Worm (Caenorhabditis elegans) whole organism, L1 larva: Measurements from ENCODE around the gene fipr-2.
A peak's percentile ranks its signal among the peaks of the same experiment; 100 is the strongest.

Experiments used
- F16B12.6 ChIP-seq: fragments of 150-350 bp; optimal IDR thresholded peaks from 2 replicates; lab custom pipeline; 2014; ENCODE audit warnings: missing biosample characterization, missing genetic modification characterization
- aha-1 ChIP-seq: fragments of 150-350 bp; optimal IDR thresholded peaks from 2 replicates; lab custom pipeline; 2014; ENCODE audit warnings: missing biosample characterization, missing genetic modification characterization
- alr-1 ChIP-seq: fragments of 200-800 bp; sonication (Bioruptor generic); optimal IDR thresholded peaks from 2 replicates; lab custom pipeline; 2018; ENCODE audit warnings: borderline replicate concordance, mild to moderate bottlenecking, missing genetic modification characterization, missing compliant biosample characterization
- ama-1 ChIP-seq: fragments of 150-350 bp; optimal IDR thresholded peaks from 2 replicates; lab custom pipeline; 2014
- ceh-63 ChIP-seq: fragments of 200-800 bp; sonication (Bioruptor generic); optimal IDR thresholded peaks from 2 replicates; lab custom pipeline; 2018; ENCODE audit warnings: mild to moderate bottlenecking, missing genetic modification characterization, missing compliant biosample characterization
- ceh-82 ChIP-seq, 3 experiments: fragments of 150-350 bp in 1 of 3; sonication (generic microtip) in 2 of 3; optimal IDR thresholded peaks; 2 replicates each; lab custom pipeline; 2014 to 2017; ENCODE audit warnings: missing biosample characterization in 3 of 3, missing genetic modification characterization in 3 of 3
- dpl-1 ChIP-seq, 3 experiments: fragments of 150-350 bp in 2 of 3; sonication (generic microtip) in 1 of 3; optimal IDR thresholded peaks; 2 replicates each; lab custom pipeline; 2014 to 2017; ENCODE audit warnings: missing biosample characterization in 3 of 3, missing genetic modification characterization in 3 of 3, missing genetic modification reagents in 3 of 3
- dsc-1 ChIP-seq: sonication (generic microtip); optimal IDR thresholded peaks from 2 replicates; lab custom pipeline; 2016; ENCODE audit warnings: mild to moderate bottlenecking, missing genetic modification characterization, missing compliant biosample characterization
- efl-1 ChIP-seq, 4 experiments: fragments of 150-350 bp; optimal IDR thresholded peaks in 3 of 4; peaks in 1 of 4; 1 replicate in 1 of 4; 2 replicates in 3 of 4; lab custom pipeline; 2014; ENCODE audit warnings: missing biosample characterization in 2 of 4, missing genetic modification characterization in 2 of 4, missing genetic modification reagents in 2 of 4
- egl-27 ChIP-seq, 2 experiments: fragments of 150-350 bp in 1 of 2; sonication (generic microtip); optimal IDR thresholded peaks; 3 replicates each; lab custom pipeline; 2017 to 2018; ENCODE audit warnings: missing biosample characterization in 2 of 2, missing genetic modification characterization in 2 of 2, missing genetic modification reagents in 2 of 2
- elt-3 ChIP-seq, 6 experiments: fragments of 150-350 bp in 1 of 6; sonication (generic microtip); optimal IDR thresholded peaks; 2 replicates each; lab custom pipeline; 2017 to 2018; ENCODE audit warnings: missing biosample characterization in 6 of 6, missing genetic modification characterization in 6 of 6, inconsistent platforms in 1 of 6
- fkh-4 ChIP-seq: sonication (generic microtip); optimal IDR thresholded peaks from 2 replicates; lab custom pipeline; 2016; ENCODE audit warnings: missing compliant biosample characterization, missing genetic modification characterization, borderline replicate concordance
- fkh-8 ChIP-seq: sonication (generic microtip); optimal IDR thresholded peaks from 2 replicates; lab custom pipeline; 2016; ENCODE audit warnings: mild to moderate bottlenecking, missing genetic modification characterization, missing compliant biosample characterization
- grh-1 ChIP-seq: fragments of 200-800 bp; sonication (Bioruptor generic); IDR thresholded peaks from 2 replicates; pipeline ENCODE4 v1.3.6; 2022; ENCODE audit warnings: missing genetic modification reagents, missing genetic modification characterization, missing compliant biosample characterization
- hlh-17 ChIP-seq: fragments of 200-800 bp; sonication (Bioruptor generic); optimal IDR thresholded peaks from 2 replicates; lab custom pipeline; 2018; ENCODE audit warnings: missing genetic modification characterization, mild to moderate bottlenecking, missing compliant biosample characterization, moderate library complexity, borderline replicate concordance
- irx-1 ChIP-seq: sonication (generic microtip); optimal IDR thresholded peaks from 2 replicates; lab custom pipeline; 2016; ENCODE audit warnings: missing genetic modification characterization, missing compliant biosample characterization
- isw-1 ChIP-seq: fragments of 200-800 bp; sonication (Bioruptor generic); IDR thresholded peaks from 2 replicates; pipeline ENCODE4 v1.3.6; 2022; ENCODE audit warnings: missing genetic modification characterization, missing compliant biosample characterization
- jun-1 ChIP-seq: fragments of 150-350 bp; optimal IDR thresholded peaks from 2 replicates; lab custom pipeline; 2014; ENCODE audit warnings: missing biosample characterization, missing genetic modification reagents, missing genetic modification characterization
- lin-13 ChIP-seq: fragments of 150-350 bp; optimal IDR thresholded peaks from 2 replicates; lab custom pipeline; 2014; ENCODE audit warnings: missing biosample characterization, missing genetic modification reagents, missing genetic modification characterization
- lin-14 ChIP-seq: fragments of 200-800 bp; sonication (Bioruptor generic); optimal IDR thresholded peaks from 2 replicates; lab custom pipeline; 2018; ENCODE audit warnings: mild to moderate bottlenecking, missing genetic modification characterization, moderate library complexity, missing compliant biosample characterization
- lin-15B ChIP-seq: fragments of 150-350 bp; sonication (generic microtip); optimal IDR thresholded peaks from 3 replicates; lab custom pipeline; 2014; ENCODE audit warnings: missing biosample characterization, missing genetic modification characterization
- lin-35 ChIP-seq, 2 experiments: fragments of 150-350 bp; optimal IDR thresholded peaks; 2 replicates each; lab custom pipeline; 2014; ENCODE audit warnings: missing biosample characterization in 2 of 2, missing genetic modification characterization in 2 of 2, missing genetic modification reagents in 2 of 2
- lin-39 ChIP-seq: fragments of 150-350 bp; optimal IDR thresholded peaks from 2 replicates; lab custom pipeline; 2014; ENCODE audit warnings: missing biosample characterization, missing genetic modification reagents, missing genetic modification characterization
- mep-1 ChIP-seq: fragments of 150-350 bp; optimal IDR thresholded peaks from 2 replicates; lab custom pipeline; 2014; ENCODE audit warnings: missing biosample characterization, missing genetic modification characterization
- nhr-20 ChIP-seq: sonication (generic microtip); optimal IDR thresholded peaks from 2 replicates; lab custom pipeline; 2016; ENCODE audit warnings: mild to moderate bottlenecking, missing genetic modification characterization, missing compliant biosample characterization
- nhr-237 ChIP-seq: fragments of 150-350 bp; optimal IDR thresholded peaks from 2 replicates; lab custom pipeline; 2014; ENCODE audit warnings: missing biosample characterization, missing genetic modification characterization
- nhr-28 ChIP-seq: fragments of 150-350 bp; optimal IDR thresholded peaks from 2 replicates; lab custom pipeline; 2014; ENCODE audit warnings: missing biosample characterization, missing genetic modification characterization
- nhr-71 ChIP-seq: sonication (generic microtip); optimal IDR thresholded peaks from 2 replicates; lab custom pipeline; 2016; ENCODE audit warnings: mild to moderate bottlenecking, missing genetic modification characterization, moderate library complexity, missing compliant biosample characterization
- nhr-77 ChIP-seq: fragments of 150-350 bp; optimal IDR thresholded peaks from 2 replicates; lab custom pipeline; 2014; ENCODE audit warnings: missing biosample characterization, missing genetic modification characterization
- nhr-85 ChIP-seq: sonication (generic microtip); peaks from one replicate; lab custom pipeline; 2016; ENCODE audit warnings: missing genetic modification characterization, inconsistent platforms, missing compliant biosample characterization
- pax-3 ChIP-seq: fragments of 200-800 bp; sonication (Bioruptor generic); optimal IDR thresholded peaks from 2 replicates; lab custom pipeline; 2018; ENCODE audit warnings: mild to moderate bottlenecking, missing genetic modification characterization, moderate library complexity, missing compliant biosample characterization
- snpc-4 ChIP-seq: fragments of 150-350 bp; optimal IDR thresholded peaks from 2 replicates; lab custom pipeline; 2014; ENCODE audit warnings: missing biosample characterization, missing genetic modification characterization
- sox-4 ChIP-seq: sonication (generic microtip); optimal IDR thresholded peaks from 2 replicates; lab custom pipeline; 2016; ENCODE audit warnings: missing genetic modification characterization, missing compliant biosample characterization
- sptf-1 ChIP-seq: fragments of 150-350 bp; optimal IDR thresholded peaks from 2 replicates; lab custom pipeline; 2014; ENCODE audit warnings: missing biosample characterization, missing genetic modification characterization
- sup-37 ChIP-seq: fragments of 200-800 bp; sonication (Bioruptor generic); optimal IDR thresholded peaks from 2 replicates; lab custom pipeline; 2018; ENCODE audit warnings: mild to moderate bottlenecking, missing genetic modification characterization, missing compliant biosample characterization
- swsn-7 ChIP-seq: sonication (generic microtip); optimal IDR thresholded peaks from 2 replicates; lab custom pipeline; 2016; ENCODE audit warnings: missing genetic modification characterization, missing compliant biosample characterization
- unc-130 ChIP-seq: fragments of 150-350 bp; optimal IDR thresholded peaks from 2 replicates; lab custom pipeline; 2017; ENCODE audit warnings: missing biosample characterization, missing genetic modification characterization, inconsistent platforms
- unc-30 ChIP-seq: sonication (generic microtip); optimal IDR thresholded peaks from 2 replicates; lab custom pipeline; 2017; ENCODE audit warnings: missing biosample characterization, missing genetic modification characterization
- unc-62 ChIP-seq: fragments of 150-350 bp; optimal IDR thresholded peaks from 2 replicates; lab custom pipeline; 2014; ENCODE audit warnings: missing biosample characterization, missing genetic modification reagents, missing genetic modification characterization
- unc-86 ChIP-seq: sonication (generic microtip); optimal IDR thresholded peaks from 2 replicates; lab custom pipeline; 2016; ENCODE audit warnings: missing genetic modification characterization, missing compliant biosample characterization
- xbp-1 ChIP-seq: sonication (generic microtip); optimal IDR thresholded peaks from 2 replicates; lab custom pipeline; 2016; ENCODE audit warnings: missing genetic modification characterization, missing compliant biosample characterization
- zag-1 ChIP-seq: fragments of 150-350 bp; optimal IDR thresholded peaks from 2 replicates; lab custom pipeline; 2014; ENCODE audit warnings: missing biosample characterization, missing genetic modification characterization
- ztf-11 ChIP-seq, 2 experiments: sonication (generic microtip); optimal IDR thresholded peaks; 2 replicates each; lab custom pipeline; 2016 to 2017; ENCODE audit warnings: missing genetic modification characterization in 2 of 2, missing biosample characterization in 1 of 2, missing compliant biosample characterization in 1 of 2
- ztf-4 ChIP-seq: fragments of 150-350 bp; optimal IDR thresholded peaks from 2 replicates; lab custom pipeline; 2014; ENCODE audit warnings: missing biosample characterization, missing genetic modification characterization

The fipr-2 gene

DNA sequence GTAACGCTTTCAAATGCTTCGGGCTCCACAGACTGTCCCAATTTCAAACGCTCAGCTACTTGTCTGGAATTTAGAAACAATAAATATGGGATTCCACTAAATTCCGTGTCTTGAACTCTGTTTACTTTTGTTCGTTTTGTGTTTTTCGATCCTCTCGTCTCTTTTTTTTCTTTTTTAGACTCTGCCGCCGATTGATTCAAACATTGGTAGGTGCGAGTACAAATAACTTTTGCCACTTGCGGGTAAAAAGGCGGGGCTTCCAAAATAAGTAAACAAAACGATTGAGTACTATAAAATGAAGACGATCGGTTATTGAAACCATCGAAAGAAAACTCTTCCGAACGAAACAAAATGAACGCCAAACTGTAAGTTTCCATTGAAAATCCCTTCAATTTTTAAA is at the start of gene fipr-2:
Gene fipr-2 (plus strand): TSS at position 245 of the 400 bp plus-strand sequence.
- TF ChIP-seq ztf-4 (no peak), efl-1 (optimal IDR thresholded peaks at IDR 0.05; lab: Kevin White, UChicago) (no peak), efl-1 (GFP tag; optimal IDR thresholded peaks at IDR 0.05 in 1 of 2; lab: Kevin White, UChicago) (peak in 1 of 2 experiments; percentile 90)

DNA sequence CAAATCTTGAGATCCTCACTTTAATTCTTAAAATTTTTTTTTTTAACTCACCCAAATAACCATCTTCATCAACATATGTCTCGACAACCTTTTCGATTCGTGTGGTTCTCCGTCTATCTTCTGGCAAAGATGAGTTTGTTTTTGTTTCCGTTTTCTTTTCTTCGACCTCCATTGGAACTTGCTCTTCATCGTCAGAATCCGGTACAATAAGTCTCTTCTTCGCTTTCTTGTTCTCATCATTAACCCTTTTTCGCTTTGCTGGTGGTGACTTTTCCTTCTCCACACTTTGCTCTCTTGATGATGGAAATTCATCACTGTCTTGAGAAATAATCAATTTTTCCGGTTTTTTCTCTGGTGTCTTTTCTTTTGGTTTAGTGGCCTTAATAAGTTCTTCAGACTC is 49.1 kb upstream of the fipr-2 start:
- TF ChIP-seq snpc-4 (tag; lab: Kevin White, UChicago) (no peak), sup-37 (GFP tag; lab: Kevin White, UChicago) (no peak)

DNA sequence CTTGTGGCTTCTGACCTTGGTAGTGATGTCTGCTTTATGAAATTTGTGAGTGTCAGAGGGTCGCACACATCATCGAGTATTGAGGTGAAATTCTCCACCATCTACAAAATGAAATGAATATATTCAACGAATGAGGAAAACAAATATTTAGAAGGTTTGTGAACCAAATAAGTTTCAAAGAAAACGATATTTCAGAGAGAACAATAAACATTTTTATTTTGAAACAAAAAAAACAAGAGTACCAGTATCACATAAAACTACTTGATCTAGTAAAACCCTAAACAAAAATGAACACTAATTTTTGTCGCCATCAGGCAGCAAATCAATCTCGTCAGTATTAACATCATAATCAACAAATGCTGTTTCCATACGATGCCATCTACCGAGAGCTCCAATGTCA is 48.1 kb upstream of the fipr-2 start, which contains the start of gene R04F11.3:
Gene R04F11.3 (minus strand): TSS at position 101 of the 400 bp plus-strand sequence.
- TF ChIP-seq irx-1 (tag; lab: Kevin White, UChicago) (no peak), ama-1 (lab: Kevin White, UChicago) (no peak), efl-1 (optimal IDR thresholded peaks at IDR 0.05; lab: Kevin White, UChicago) (no peak), efl-1 (GFP tag; optimal IDR thresholded peaks at IDR 0.05 in 1 of 2; lab: Kevin White, UChicago) (no peak), nhr-28 (tag; lab: Kevin White, UChicago) (no peak), nhr-71 (tag; lab: Kevin White, UChicago) (no peak), snpc-4 (tag; lab: Kevin White, UChicago) (no peak), alr-1 (no peak), lin-13 (GFP tag; lab: Kevin White, UChicago) (no peak), zag-1 (tag; lab: Kevin White, UChicago) (no peak), nhr-85 (tag; lab: Kevin White, UChicago) (no peak), unc-86 (tag; lab: Kevin White, UChicago) (no peak), egl-27 (tag; optimal IDR thresholded peaks at IDR 0.05; lab: Kevin White, UChicago) (no peak), F16B12.6 (tag; lab: Kevin White, UChicago) (no peak), mep-1 (tag; lab: Kevin White, UChicago) (no peak), lin-14 (no peak), dpl-1 (GFP tag; optimal IDR thresholded peaks at IDR 0.05; lab: Kevin White, UChicago) (no peak), elt-3 (tag; optimal IDR thresholded peaks at IDR 0.05; lab: Kevin White, UChicago) (no peak), aha-1 (no peak)

DNA sequence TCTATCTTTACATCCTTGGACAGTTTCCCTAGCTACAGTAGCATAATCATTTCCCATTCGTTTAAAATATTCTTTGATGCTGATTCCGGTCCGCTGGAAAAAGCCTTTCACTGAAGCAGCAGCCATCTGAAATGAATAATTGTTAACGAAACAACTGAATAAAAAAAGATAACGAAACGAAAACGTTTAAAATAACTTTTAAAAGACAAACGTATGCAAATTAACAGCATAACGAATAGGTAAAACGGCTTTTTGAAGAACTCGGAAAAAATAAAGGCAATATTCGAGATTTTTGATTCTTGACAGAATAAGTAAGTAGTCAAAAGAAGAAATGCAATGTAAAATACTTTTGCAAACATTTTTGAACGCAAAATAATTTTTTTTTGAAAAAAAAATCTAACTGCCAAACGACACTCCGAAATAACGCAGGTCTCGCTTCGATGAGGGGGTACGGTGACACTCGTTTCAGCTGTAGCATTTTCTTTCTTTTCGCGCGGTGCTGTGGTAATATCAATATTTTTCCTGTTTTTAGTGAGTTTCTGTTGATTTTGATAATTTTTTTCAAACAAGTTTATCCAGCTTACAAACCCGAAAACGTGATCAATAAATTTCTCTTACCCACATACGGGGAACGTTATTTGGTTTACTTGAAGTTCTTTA is 47.1 kb upstream of the fipr-2 start, which contains the start of the genes R04F11.5 and R04F11.2:
Gene R04F11.5 (minus strand): TSS at position 126 of the 660 bp plus-strand sequence.
Gene R04F11.2 (plus strand): TSS at position 488 of the 660 bp plus-strand sequence.
- TF ChIP-seq unc-30 (tag; lab: Kevin White, UChicago) (no peak), nhr-85 (tag; lab: Kevin White, UChicago) (peak; percentile 85), dpl-1 (GFP tag; optimal IDR thresholded peaks at IDR 0.05; lab: Kevin White, UChicago) (peak; percentile 80 to 88 (median 82)), lin-39 (tag; lab: Kevin White, UChicago) (peak; percentile 59), ztf-11 (tag; optimal IDR thresholded peaks at IDR 0.05; lab: Kevin White, UChicago) (no peak), jun-1 (peak; percentile 66), lin-35 (GFP tag; optimal IDR thresholded peaks at IDR 0.05; lab: Kevin White, UChicago) (peak; percentile 84 to 91), sox-4 (tag; lab: Kevin White, UChicago) (no peak), efl-1 (optimal IDR thresholded peaks at IDR 0.05; lab: Kevin White, UChicago) (peak; percentile 84 to 88), efl-1 (GFP tag; optimal IDR thresholded peaks at IDR 0.05 in 1 of 2; lab: Kevin White, UChicago) (peak; percentile 85 to 98), nhr-20 (tag; lab: Kevin White, UChicago) (peak; percentile 76), nhr-237 (tag; lab: Kevin White, UChicago) (peak; percentile 31), xbp-1 (tag; lab: Kevin White, UChicago) (peak; percentile 73), unc-62 (GFP tag; lab: Kevin White, UChicago) (no peak), ztf-4 (no peak), sptf-1 (no peak), lin-13 (GFP tag; lab: Kevin White, UChicago) (peak; percentile 56), isw-1 (GFP tag; lab: Robert Waterston, UW) (peak; percentile 67), ceh-63 (GFP tag; lab: Kevin White, UChicago) (no peak), fkh-4 (tag; lab: Kevin White, UChicago) (no peak), lin-15B (tag; lab: Kevin White, UChicago) (peak; percentile 80), swsn-7 (tag; lab: Kevin White, UChicago) (peak; percentile 71), ceh-82 (tag; optimal IDR thresholded peaks at IDR 0.05; lab: Kevin White, UChicago) (peak; percentile 55 to 86 (median 59)), grh-1 (GFP tag; lab: Robert Waterston, UW) (0 out of 2 replicates have a peak, but pooled peaks have one; percentile 56), nhr-77 (tag; lab: Kevin White, UChicago) (peak; percentile 57), hlh-17 (GFP tag; lab: Kevin White, UChicago) (no peak), pax-3 (peak; percentile 34), dsc-1 (tag; lab: Kevin White, UChicago) (peak; percentile 49), unc-130 (tag; lab: Kevin White, UChicago) (peak; percentile 82), F16B12.6 (tag; lab: Kevin White, UChicago) (peak; percentile 49), fkh-8 (tag; lab: Kevin White, UChicago) (peak; percentile 48)
